Fruit fly (Drosophila melanogaster): ENCODE measurements around the gene side-VII.

DNA sequence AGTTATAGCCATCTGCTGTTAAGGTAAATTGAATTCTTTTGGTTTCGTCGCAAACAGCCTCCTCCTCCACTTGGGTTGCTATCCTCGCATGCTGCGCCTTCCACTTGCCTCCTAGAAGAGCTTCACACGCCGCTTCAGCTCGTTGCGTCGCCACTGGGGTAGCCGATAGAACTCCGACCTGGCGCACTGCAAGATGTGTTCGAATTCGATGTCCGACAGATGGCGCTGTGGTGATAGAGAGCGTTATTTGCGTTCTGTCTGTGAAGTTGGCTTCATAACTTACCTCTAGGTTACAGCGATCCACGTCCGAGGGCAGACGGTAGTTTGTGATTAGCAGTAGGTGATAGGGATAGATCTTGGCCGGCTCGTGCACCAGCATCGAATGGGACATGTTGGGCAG, 44.8 kb downstream of the side-VII start:
- TF ChIP-seq CG10669 (GFP tag; optimal IDR thresholded peaks at IDR 0.05): no peak
- no peak for TF ChIP-seq ss (GFP tag; optimal IDR thresholded peaks at IDR 0.05)
- no peak for TF ChIP-seq vri (GFP tag; optimal IDR thresholded peaks at IDR 0.05)
- TF ChIP-seq fd59A (GFP tag; optimal IDR thresholded peaks at IDR 0.05): no peak
- TF ChIP-seq svp (GFP tag): no peak
- no peak for TF ChIP-seq CG15336 (GFP tag; IDR thresholded peaks at IDR 0.05)
